Worm (Caenorhabditis elegans): ENCODE results near the gene mxl-3.

DNA sequence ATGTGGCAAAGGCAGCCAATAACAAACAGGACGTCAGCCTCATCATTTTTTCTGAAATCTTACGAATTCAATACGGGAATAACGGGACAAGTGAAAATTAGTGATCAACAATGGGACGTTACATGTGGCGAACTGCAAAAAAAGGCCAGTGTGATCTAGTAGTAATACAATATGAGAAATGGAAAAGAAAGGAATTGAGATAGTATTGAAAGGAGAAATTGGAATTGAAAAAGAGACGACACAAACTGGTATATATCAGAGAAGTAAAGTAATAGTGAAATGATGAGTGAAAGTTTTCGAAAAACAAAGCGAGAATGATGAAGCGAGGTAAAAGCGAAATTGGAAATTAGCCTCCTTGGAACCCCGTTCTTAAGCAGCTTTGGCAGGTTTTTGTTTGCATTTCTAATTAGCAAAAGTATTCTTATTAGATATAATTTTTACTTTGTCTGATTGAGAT lies 36.9 kb upstream of the mxl-3 start, which contains the start of gene C49F8.3:
- TF ChIP-seq unc-39 (tag; optimal IDR thresholded peaks at IDR 0.05) (no peak), ztf-11 (tag; optimal IDR thresholded peaks at IDR 0.05) (no peak), ceh-28 (tag; optimal IDR thresholded peaks at IDR 0.05) (no peak), snpc-4 (tag; optimal IDR thresholded peaks at IDR 0.05) (no peak), daf-12 (tag; optimal IDR thresholded peaks at IDR 0.05) (no peak), nhr-237 (tag; optimal IDR thresholded peaks at IDR 0.05) (no peak), nfya-1 (tag; optimal IDR thresholded peaks at IDR 0.05; ENCODE audit: insufficient read depth) (no peak), unc-62 (GFP tag; optimal IDR thresholded peaks at IDR 0.05) (no peak), zag-1 (tag; optimal IDR thresholded peaks at IDR 0.05) (no peak), ztf-4 (tag; optimal IDR thresholded peaks at IDR 0.05) (no peak), ama-1 (optimal IDR thresholded peaks at IDR 0.05) (no peak)
